Worm (Caenorhabditis elegans): ENCODE results near the gene glr-4.

glr-4 gene

DNA sequence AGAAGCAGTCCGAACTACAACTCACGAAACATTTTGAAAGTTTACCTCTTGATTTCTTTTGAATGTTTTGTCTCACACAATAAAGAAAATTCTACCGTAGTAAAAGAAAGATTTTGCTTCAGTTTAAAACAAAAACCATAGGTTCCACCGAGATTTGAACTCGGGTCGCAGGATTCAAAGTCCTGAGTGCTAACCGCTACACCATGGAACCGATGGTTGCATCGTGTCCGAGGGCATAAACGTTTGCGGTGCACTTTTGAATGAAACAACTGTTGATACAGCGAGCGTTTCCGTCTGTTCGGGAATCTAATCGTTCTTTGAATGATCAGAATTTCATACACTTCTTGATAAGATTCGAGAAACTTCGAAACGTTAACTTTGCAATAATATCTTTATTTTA lies 37.3 kb downstream of the glr-4 start (continued):
- TF ChIP-seq cebp-2 (GFP tag; IDR thresholded peaks at IDR 0.05) (no peak), athp-1 (tag; optimal IDR thresholded peaks at IDR 0.05) (peak; percentile 51), attf-6 (GFP tag; IDR thresholded peaks at IDR 0.05) (no peak), let-526 (GFP tag; IDR thresholded peaks at IDR 0.05) (0 out of 2 replicates have a peak, but pooled peaks have one; percentile 46), rec-8 (tag; optimal IDR thresholded peaks at IDR 0.05) (peak in 1 of 2 experiments; percentile 38), nhr-120 (GFP tag; IDR thresholded peaks at IDR 0.05) (no peak), nfya-2 (GFP tag; IDR thresholded peaks at IDR 0.05) (no peak), hrde-1 (tag; optimal IDR thresholded peaks at IDR 0.05; ENCODE audit: borderline replicate concordance) (no peak), nfyb-1 (GFP tag; IDR thresholded peaks at IDR 0.05) (peak; percentile 69; the same call in 1 of the 2 replicates), lin-54 (GFP tag; optimal IDR thresholded peaks at IDR 0.05) (peak; percentile 55), ztf-18 (tag; optimal IDR thresholded peaks at IDR 0.05) (peak; percentile 59), zim-3 (tag; optimal IDR thresholded peaks at IDR 0.05) (peak; percentile 18), madf-3 (GFP tag; IDR thresholded peaks at IDR 0.05) (0 out of 2 replicates have a peak, but pooled peaks have one; percentile 25), B0261.1 (tag; optimal IDR thresholded peaks at IDR 0.05) (peak; percentile 88), F49E8.2 (tag; optimal IDR thresholded peaks at IDR 0.05; ENCODE audit: insufficient read depth) (no peak), aptf-2 (GFP tag; conservative IDR thresholded peaks at IDR 0.05) (no peak), mel-28 (tag; optimal IDR thresholded peaks at IDR 0.05; ENCODE audit: borderline replicate concordance) (no peak), let-607 (tag; optimal IDR thresholded peaks at IDR 0.05) (peak in 1 of 2 experiments; percentile 27), snpc-1.1 (tag; optimal IDR thresholded peaks at IDR 0.05; ENCODE audit: insufficient read depth) (no peak), sea-2 (GFP tag; IDR thresholded peaks at IDR 0.05) (no peak), snpc-1.3 (tag; optimal IDR thresholded peaks at IDR 0.05; ENCODE audit: insufficient read depth) (no peak), atf-7 (tag; optimal IDR thresholded peaks at IDR 0.05) (peak; percentile 68), ekl-4 (GFP tag; IDR thresholded peaks at IDR 0.05) (0 out of 2 replicates have a peak, but pooled peaks have one; percentile 44), madf-6 (GFP tag; IDR thresholded peaks at IDR 0.05) (peak; percentile 70), D2030.7 (GFP tag; IDR thresholded peaks at IDR 0.05) (peak; percentile 46), ZK185.1 (tag; optimal IDR thresholded peaks at IDR 0.05; ENCODE audit: poor library complexity, severe bottlenecking) (peak; percentile 67), somi-1 (GFP tag; optimal IDR thresholded peaks at IDR 0.05) (peak; percentile 30), hmg-1.2 (GFP tag; IDR thresholded peaks at IDR 0.05) (peak; percentile 65), lin-35 (GFP tag; optimal IDR thresholded peaks at IDR 0.05) (peak in 1 of 3 experiments; percentile 10), lin-26 (GFP tag; IDR thresholded peaks at IDR 0.05) (peak; percentile 83), dpl-1 (GFP tag; optimal IDR thresholded peaks at IDR 0.05) (no peak), lsy-27 (tag; optimal IDR thresholded peaks at IDR 0.05; ENCODE audit: borderline replicate concordance, insufficient read depth) (no peak), ceh-40 (GFP tag; IDR thresholded peaks at IDR 0.05) (0 out of 2 replicates have a peak, but pooled peaks have one; percentile 28), dox-1 (GFP tag; IDR thresholded peaks at IDR 0.05) (peak; percentile 65; the same call in 1 of the 2 replicates), die-1 (tag; optimal IDR thresholded peaks at IDR 0.05) (peak; percentile 78), egl-44 (GFP tag; IDR thresholded peaks at IDR 0.05) (0 out of 2 replicates have a peak, but pooled peaks have one; percentile 36), lsl-1 (GFP tag; optimal IDR thresholded peaks at IDR 0.05) (peak; percentile 42), nhr-179 (tag; optimal IDR thresholded peaks at IDR 0.05) (no peak), snpc-3.4 (tag; optimal IDR thresholded peaks at IDR 0.05) (peak; percentile 17), cebp-1 (GFP tag; IDR thresholded peaks at IDR 0.05) (no peak), cebp-1 (tag; optimal IDR thresholded peaks at IDR 0.05) (peak; percentile 58), Y56A3A.18 (GFP tag; IDR thresholded peaks at IDR 0.05) (0 out of 2 replicates have a peak, but pooled peaks have one; percentile 31), F57A8.1 (GFP tag; optimal IDR thresholded peaks at IDR 0.05) (no peak), nhr-80 (tag; optimal IDR thresholded peaks at IDR 0.05) (peak; percentile 63), pbrm-1 (GFP tag; IDR thresholded peaks at IDR 0.05) (peak; percentile 72), xnd-1 (tag; optimal IDR thresholded peaks at IDR 0.05) (no peak)
